Worm (Caenorhabditis elegans) whole organism, midembryonic: ENCODE measurements around the gene cpna-2.

Experiments
- cog-1 ChIP-seq: sonication (generic microtip); optimal IDR thresholded peaks from 2 replicates; lab custom pipeline; 2016; ENCODE audit warnings: missing genetic modification characterization, missing compliant biosample characterization
- flt-1 ChIP-seq: fragments of 200-800 bp; sonication (Bioruptor generic); IDR thresholded peaks from 2 replicates; pipeline ENCODE4 v1.3.6; 2022; ENCODE audit warnings: missing genetic modification characterization, missing compliant biosample characterization
- klf-2 ChIP-seq: fragments of 200-800 bp; sonication (Bioruptor generic); conservative IDR thresholded peaks from 2 replicates; pipeline ENCODE4 v1.3.6; 2022; ENCODE audit warnings: missing genetic modification reagents, missing genetic modification characterization, missing compliant biosample characterization
- ref-1 ChIP-seq: fragments of 200-800 bp; sonication (Bioruptor generic); conservative IDR thresholded peaks from 2 replicates; pipeline ENCODE4 v1.3.6; 2022; ENCODE audit warnings: missing genetic modification reagents, missing genetic modification characterization, missing compliant biosample characterization
- tab-1 ChIP-seq: fragments of 200-800 bp; sonication (Bioruptor generic); IDR thresholded peaks from 2 replicates; pipeline ENCODE4 v1.3.6; 2022; ENCODE audit warnings: missing genetic modification characterization, missing compliant biosample characterization

DNA sequence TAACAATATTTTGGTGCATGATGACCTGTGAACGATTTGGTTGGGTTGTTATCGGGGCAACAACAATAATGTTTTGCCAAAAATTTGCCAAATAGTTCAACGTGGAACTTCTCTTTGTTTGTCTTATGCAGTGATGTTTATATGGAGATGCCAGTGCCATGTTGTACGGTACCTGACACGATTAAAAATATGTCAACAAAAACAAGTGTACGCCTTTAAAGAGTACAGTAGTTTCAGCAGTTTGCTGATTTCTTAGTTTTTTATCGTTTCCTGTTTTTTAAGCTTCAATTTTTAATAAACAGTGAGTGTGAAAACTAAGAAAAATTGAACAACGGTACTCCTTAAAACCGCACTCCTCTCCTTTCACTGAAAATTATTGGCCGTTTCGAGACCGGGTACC is 53.6 kb downstream of the cpna-2 start:
- TF ChIP-seq cog-1 (no peak), ref-1 (GFP tag; lab: Robert Waterston, UW) (no peak), tab-1 (GFP tag; lab: Robert Waterston, UW) (no peak), flt-1 (no peak), klf-2 (GFP tag; lab: Robert Waterston, UW) (no peak)
